Fruit fly (Drosophila melanogaster): ENCODE results near the gene Mat89Ba.

Gene Mat89Ba

DNA sequence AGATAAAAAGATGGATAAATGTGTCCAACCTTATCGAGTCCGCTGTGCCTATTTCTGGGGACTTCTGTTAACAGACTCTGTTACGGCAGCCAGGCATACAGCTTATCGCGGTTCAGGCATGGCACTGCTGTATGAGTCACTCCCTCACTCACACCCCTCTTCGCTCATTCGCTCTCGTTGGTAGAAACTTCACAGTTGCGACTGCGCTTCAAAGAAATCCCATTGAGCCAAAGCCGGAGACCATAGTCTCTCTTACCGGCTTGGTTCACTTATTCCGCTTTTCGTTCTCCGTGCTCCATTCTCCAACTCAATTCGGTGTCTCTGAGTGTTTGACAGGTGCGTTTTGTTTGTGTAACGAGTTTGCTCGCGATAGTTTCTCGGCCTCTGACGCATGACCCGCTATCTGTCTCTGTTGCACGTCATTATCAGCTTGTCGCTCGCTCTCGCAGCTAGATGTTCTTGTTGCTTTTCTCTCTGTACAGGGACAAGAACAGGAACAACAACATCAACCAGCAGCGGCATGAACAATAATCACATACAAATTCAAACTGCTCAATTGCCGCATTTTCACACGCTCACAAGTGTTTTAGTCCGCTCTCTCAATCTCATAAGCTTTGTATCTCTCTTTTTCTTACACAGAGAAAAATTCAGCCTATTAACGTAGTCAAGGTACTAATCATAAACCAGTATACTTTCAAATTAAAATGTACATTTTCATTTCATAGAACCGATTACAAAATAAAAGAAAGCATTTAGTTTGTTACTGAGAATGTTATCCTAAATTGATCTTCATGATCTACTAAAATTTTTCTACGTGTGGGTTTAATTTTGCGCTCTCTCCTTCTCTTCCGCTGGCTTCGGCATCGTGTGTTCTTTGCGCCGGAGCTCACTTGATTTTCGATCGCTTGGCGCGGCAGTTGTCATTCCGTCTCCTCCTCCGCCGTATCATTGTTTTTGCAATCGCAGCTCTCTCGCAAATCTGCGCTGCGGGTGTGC is 8.1 kb upstream of the Mat89Ba start (continued):
- TF ChIP-seq maf-S (GFP tag; optimal IDR thresholded peaks at IDR 0.05) (peak; percentile 99), Ada2b (GFP tag; IDR thresholded peaks at IDR 0.05) (peak; percentile 100), ci (GFP tag; IDR thresholded peaks at IDR 0.05) (peak; percentile 100), CG4282 (GFP tag; optimal IDR thresholded peaks at IDR 0.05) (peak; percentile 99), Kr (GFP tag; optimal IDR thresholded peaks at IDR 0.05) (peak; percentile 84), CG9215 (GFP tag; IDR thresholded peaks at IDR 0.05) (peak; percentile 98), grn (GFP tag; optimal IDR thresholded peaks at IDR 0.05) (peak; percentile 93), CG13624 (GFP tag; optimal IDR thresholded peaks at IDR 0.05) (peak; percentile 100), CG14014 (GFP tag; IDR thresholded peaks at IDR 0.05) (peak; percentile 98), CG9817 (tag; optimal IDR thresholded peaks at IDR 0.05) (peak; percentile 99), pnt (GFP tag; optimal IDR thresholded peaks at IDR 0.05) (peak; percentile 99), Hr39 (optimal IDR thresholded peaks at IDR 0.05) (no peak), CG16863 (GFP tag; optimal IDR thresholded peaks at IDR 0.05) (peak; percentile 99), C15 (GFP tag; IDR thresholded peaks at IDR 0.05) (peak; percentile 99), Sin3A (optimal IDR thresholded peaks at IDR 0.05) (no peak), lab (GFP tag; optimal IDR thresholded peaks at IDR 0.05) (peak; percentile 100), pb (GFP tag; optimal IDR thresholded peaks at IDR 0.05) (peak; percentile 99), run (tag; optimal IDR thresholded peaks at IDR 0.05) (peak; percentile 99), fru (optimal IDR thresholded peaks at IDR 0.05) (no peak), nmo (GFP tag; optimal IDR thresholded peaks at IDR 0.05) (peak; percentile 100), Nf-YC (tag; optimal IDR thresholded peaks at IDR 0.05) (peak; percentile 90), CG8478 (optimal IDR thresholded peaks at IDR 0.05) (peak; percentile 10), CG10321 (GFP tag; IDR thresholded peaks at IDR 0.05) (peak; percentile 91), CG13775 (GFP tag; optimal IDR thresholded peaks at IDR 0.05) (peak; percentile 99), CG17361 (GFP tag; IDR thresholded peaks at IDR 0.05) (peak; percentile 100), h (optimal IDR thresholded peaks at IDR 0.05) (no peak), CG11093 (GFP tag; IDR thresholded peaks at IDR 0.05) (peak; percentile 98), CG1602 (GFP tag; optimal IDR thresholded peaks at IDR 0.05) (peak; percentile 100), CG10543 (GFP tag; optimal IDR thresholded peaks at IDR 0.05) (peak; percentile 98), Hr51 (GFP tag; optimal IDR thresholded peaks at IDR 0.05) (peak; percentile 99 to 100), CG12942 (GFP tag; optimal IDR thresholded peaks at IDR 0.05) (peak; percentile 99), CG12236 (GFP tag; optimal IDR thresholded peaks at IDR 0.05) (peak; percentile 99), CG18262 (tag; optimal IDR thresholded peaks at IDR 0.05) (peak; percentile 100), CG2875 (GFP tag; optimal IDR thresholded peaks at IDR 0.05) (peak; percentile 99), twi (tag; optimal IDR thresholded peaks at IDR 0.05) (peak; percentile 99), CG4360 (GFP tag; IDR thresholded peaks at IDR 0.05) (peak; percentile 96), hbn (GFP tag; IDR thresholded peaks at IDR 0.05; ENCODE audit: partially characterized antibody) (no peak), CG10959 (GFP tag; IDR thresholded peaks at IDR 0.05) (peak; percentile 99), crp (GFP tag; optimal IDR thresholded peaks at IDR 0.05) (peak; percentile 72 to 77), CG15696 (tag; optimal IDR thresholded peaks at IDR 0.05) (peak; percentile 99), CTCF (GFP tag; optimal IDR thresholded peaks at IDR 0.05) (peak; percentile 72), az2 (GFP tag; optimal IDR thresholded peaks at IDR 0.05) (peak; percentile 100), CG13424 (tag; optimal IDR thresholded peaks at IDR 0.05) (peak; percentile 100), CG11456 (GFP tag; IDR thresholded peaks at IDR 0.05) (peak; percentile 99), jigr1 (GFP tag; IDR thresholded peaks at IDR 0.05) (peak; percentile 96), fu2 (GFP tag; optimal IDR thresholded peaks at IDR 0.05) (peak; percentile 99), cwo (GFP tag; optimal IDR thresholded peaks at IDR 0.05) (peak; percentile 98), CG8765 (GFP tag; IDR thresholded peaks at IDR 0.05) (peak; percentile 99), CG11247 (GFP tag; IDR thresholded peaks at IDR 0.05) (peak; percentile 99), CG3847 (GFP tag; IDR thresholded peaks at IDR 0.05) (peak; percentile 100), CG12219 (GFP tag; optimal IDR thresholded peaks at IDR 0.05) (peak; percentile 99)
